Fruit fly (Drosophila melanogaster) whole organism, embryonic: ENCODE data around the gene CG14971.

Source experiments
- Adf1 ChIP-seq: fragments of 200-800 bp; sonication (Bioruptor generic); IDR thresholded peaks from 2 replicates; pipeline ENCODE4 v1.3.6; 2022; ENCODE audit warnings: missing biosample characterization, missing genetic modification characterization
- Aef1 ChIP-seq: fragments of 200-800 bp; sonication (Bioruptor generic); IDR thresholded peaks from 3 replicates; pipeline ENCODE4 v1.3.6; 2022; ENCODE audit warnings: missing biosample characterization, missing genetic modification characterization
- C15 ChIP-seq: fragments of 200-800 bp; sonication (Bioruptor generic); IDR thresholded peaks from 3 replicates; pipeline ENCODE4 v1.3.6; 2022; ENCODE audit warnings: missing biosample characterization, missing genetic modification characterization
- CG10267 ChIP-seq: fragments of 200-800 bp; sonication (Bioruptor generic); optimal IDR thresholded peaks from 2 replicates; lab custom pipeline; 2018; ENCODE audit warnings: missing biosample characterization, mild to moderate bottlenecking, missing genetic modification characterization, moderate library complexity
- CG12744 ChIP-seq: fragments of 200-800 bp; sonication (Bioruptor generic); optimal IDR thresholded peaks from 2 replicates; lab custom pipeline; 2016; ENCODE audit warnings: missing biosample characterization, missing genetic modification characterization
- CG12942 ChIP-seq: fragments of 200-800 bp; sonication (Bioruptor generic); optimal IDR thresholded peaks from 3 replicates; lab custom pipeline; 2016; ENCODE audit warnings: missing biosample characterization, missing genetic modification characterization
- CG14441 ChIP-seq: fragments of 200-800 bp; sonication (Bioruptor generic); IDR thresholded peaks from 2 replicates; pipeline ENCODE4 v1.3.6; 2022; ENCODE audit warnings: missing biosample characterization, missing genetic modification characterization
- CG17385 ChIP-seq: fragments of 200-800 bp; sonication (Bioruptor generic); optimal IDR thresholded peaks from 3 replicates; lab custom pipeline; 2018; ENCODE audit warnings: missing biosample characterization, mild to moderate bottlenecking, missing genetic modification characterization
- CG18262 ChIP-seq: fragments of 200-800 bp; optimal IDR thresholded peaks from 3 replicates; lab custom pipeline; 2019; ENCODE audit warnings: missing biosample characterization, mild to moderate bottlenecking, missing genetic modification characterization, moderate library complexity
- CG2116 ChIP-seq: fragments of 200-800 bp; sonication (Bioruptor generic); optimal IDR thresholded peaks from 3 replicates; lab custom pipeline; 2018; ENCODE audit warnings: missing biosample characterization, mild to moderate bottlenecking, missing genetic modification characterization
- CG2712 ChIP-seq: fragments of 200-800 bp; optimal IDR thresholded peaks from 3 replicates; lab custom pipeline; 2019; ENCODE audit warnings: missing biosample characterization, mild to moderate bottlenecking, missing genetic modification characterization, moderate library complexity
- CG32772 ChIP-seq: fragments of 200-800 bp; sonication (Bioruptor generic); IDR thresholded peaks from 2 replicates; pipeline ENCODE4 v1.3.6; 2022; ENCODE audit warnings: missing biosample characterization, missing genetic modification characterization
- CG4360 ChIP-seq: fragments of 200-800 bp; sonication (Bioruptor generic); IDR thresholded peaks from 2 replicates; pipeline ENCODE4 v1.3.6; 2022; ENCODE audit warnings: missing biosample characterization, missing genetic modification characterization
- CG5180 ChIP-seq: fragments of 200-800 bp; sonication (Bioruptor generic); optimal IDR thresholded peaks from 3 replicates; lab custom pipeline; 2017; ENCODE audit warnings: missing biosample characterization, missing genetic modification characterization, mild to moderate bottlenecking, moderate library complexity, missing genetic modification reagents
- CG6683 ChIP-seq: fragments of 200-800 bp; sonication (Bioruptor generic); optimal IDR thresholded peaks from 2 replicates; lab custom pipeline; 2017; ENCODE audit warnings: missing biosample characterization, mild to moderate bottlenecking, missing genetic modification characterization, missing genetic modification reagents
- CG9215 ChIP-seq: fragments of 200-800 bp; sonication (Bioruptor generic); IDR thresholded peaks from 2 replicates; pipeline ENCODE4 v1.3.6; 2022; ENCODE audit warnings: missing biosample characterization, missing genetic modification characterization
- CG9727 ChIP-seq: fragments of 200-800 bp; sonication (Bioruptor generic); optimal IDR thresholded peaks from 3 replicates; lab custom pipeline; 2017; ENCODE audit warnings: missing biosample characterization, mild to moderate bottlenecking, missing genetic modification characterization
- Chrac-16 ChIP-seq: fragments of 200-800 bp; sonication (Bioruptor generic); optimal IDR thresholded peaks from 3 replicates; lab custom pipeline; 2016; ENCODE audit warnings: missing biosample characterization, missing genetic modification characterization
- Drgx ChIP-seq: fragments of 200-800 bp; sonication (Bioruptor generic); IDR thresholded peaks from 2 replicates; pipeline ENCODE4 v1.3.6; 2022; ENCODE audit warnings: missing biosample characterization, missing genetic modification characterization
- Elba2 ChIP-seq: fragments of 200-800 bp; sonication (Bioruptor generic); optimal IDR thresholded peaks from 3 replicates; lab custom pipeline; 2016; ENCODE audit warnings: missing biosample characterization, missing genetic modification characterization
- Ets65A ChIP-seq: fragments of 200-800 bp; sonication (Bioruptor generic); peaks from one replicate; lab custom pipeline; 2016; ENCODE audit warnings: missing biosample characterization, missing genetic modification characterization
- HLH4C ChIP-seq: fragments of 200-800 bp; sonication (Bioruptor generic); IDR thresholded peaks from 3 replicates; pipeline ENCODE4 v1.3.6; 2022; ENCODE audit warnings: missing biosample characterization, missing genetic modification characterization; ENCODE audit not compliant: partially characterized antibody
- HmgD ChIP-seq: fragments of 200-800 bp; sonication (Bioruptor generic); optimal IDR thresholded peaks from 3 replicates; lab custom pipeline; 2016; ENCODE audit warnings: missing biosample characterization, missing genetic modification characterization
- Hr51 ChIP-seq, 2 experiments: fragments of 200-800 bp; sonication (Bioruptor generic); optimal IDR thresholded peaks; 2 replicates in 1 of 2; 3 replicates in 1 of 2; lab custom pipeline; 2016 to 2018; ENCODE audit warnings: missing biosample characterization in 2 of 2, missing genetic modification characterization in 2 of 2, mild to moderate bottlenecking in 1 of 2, moderate library complexity in 1 of 2
- Mad ChIP-seq: fragments of 200-800 bp; sonication (Bioruptor generic); optimal IDR thresholded peaks from 2 replicates; lab custom pipeline; 2016; ENCODE audit warnings: missing biosample characterization, missing genetic modification characterization
- Med ChIP-seq: fragments of 200-800 bp; sonication (Bioruptor generic); peaks from one replicate; lab custom pipeline; 2016; ENCODE audit warnings: missing biosample characterization, missing genetic modification characterization, mild to moderate bottlenecking, inconsistent platforms, moderate library complexity
- Opbp ChIP-seq: fragments of 200-800 bp; sonication (Bioruptor generic); IDR thresholded peaks from 3 replicates; pipeline ENCODE4 v1.3.6; 2022; ENCODE audit warnings: missing biosample characterization, missing genetic modification characterization; ENCODE audit not compliant: partially characterized antibody
- YL-1 ChIP-seq: fragments of 200-800 bp; sonication (Bioruptor generic); optimal IDR thresholded peaks from 3 replicates; lab custom pipeline; 2017; ENCODE audit warnings: missing biosample characterization, mild to moderate bottlenecking, missing genetic modification characterization
- ase ChIP-seq: fragments of 200-800 bp; sonication (Bioruptor generic); IDR thresholded peaks from 3 replicates; pipeline ENCODE4 v1.3.6; 2022; ENCODE audit warnings: missing biosample characterization, missing genetic modification characterization
- ash1 ChIP-seq: fragments of 200-800 bp; sonication (Bioruptor generic); optimal IDR thresholded peaks from 2 replicates; lab custom pipeline; 2018; ENCODE audit warnings: missing biosample characterization, mild to moderate bottlenecking, missing genetic modification characterization
- bowl ChIP-seq: fragments of 200-800 bp; sonication (Bioruptor generic); IDR thresholded peaks from 2 replicates; pipeline ENCODE4 v1.3.6; 2022; ENCODE audit warnings: missing biosample characterization, missing genetic modification characterization
- bsh ChIP-seq, 2 experiments: fragments of 200-800 bp; sonication (Bioruptor generic); optimal IDR thresholded peaks; 2 replicates each; lab custom pipeline; 2017 to 2018; ENCODE audit warnings: mild to moderate bottlenecking in 2 of 2, missing biosample characterization in 2 of 2, missing genetic modification characterization in 2 of 2, moderate library complexity in 1 of 2
- cas ChIP-seq: fragments of 200-800 bp; sonication (Bioruptor generic); IDR thresholded peaks from 2 replicates; pipeline ENCODE4 v1.3.6; 2022; ENCODE audit warnings: missing biosample characterization, missing genetic modification characterization
- cg ChIP-seq: fragments of 200-800 bp; sonication (Bioruptor generic); optimal IDR thresholded peaks from 3 replicates; lab custom pipeline; 2019; ENCODE audit warnings: missing biosample characterization, mild to moderate bottlenecking, missing genetic modification characterization, moderate library complexity
- chinmo ChIP-seq: fragments of 200-800 bp; sonication (Bioruptor generic); IDR thresholded peaks from 4 replicates; pipeline ENCODE4 v1.3.6; 2022; ENCODE audit warnings: missing biosample characterization, missing genetic modification characterization; ENCODE audit not compliant: partially characterized antibody
- danr ChIP-seq: fragments of 200-800 bp; sonication (Bioruptor generic); IDR thresholded peaks from 2 replicates; pipeline ENCODE4 v1.3.6; 2022; ENCODE audit warnings: missing biosample characterization, missing genetic modification characterization
- ken ChIP-seq: fragments of 200-800 bp; sonication (Bioruptor generic); IDR thresholded peaks from 3 replicates; pipeline ENCODE4 v1.3.6; 2022; ENCODE audit warnings: missing biosample characterization, missing genetic modification characterization
- kni ChIP-seq: fragments of 200-800 bp; sonication (Bioruptor generic); optimal IDR thresholded peaks from 3 replicates; lab custom pipeline; 2017; ENCODE audit warnings: mild to moderate bottlenecking, missing biosample characterization, missing genetic modification reagents, missing genetic modification characterization
- lmd ChIP-seq: fragments of 200-800 bp; sonication (Bioruptor generic); IDR thresholded peaks from 2 replicates; pipeline ENCODE4 v1.3.6; 2022; ENCODE audit warnings: missing biosample characterization, missing genetic modification characterization
- lov ChIP-seq, 2 experiments: fragments of 200-800 bp in 1 of 2; fragments of >200 bp in 1 of 2; sonication (Bioruptor generic) in 1 of 2; IDR thresholded peaks in 1 of 2; optimal IDR thresholded peaks in 1 of 2; 2 replicates in 1 of 2; 3 replicates in 1 of 2; pipeline versions ENCODE4 v1.3.6 to Lab custom; 2017 to 2022; ENCODE audit warnings: missing biosample characterization in 1 of 2, missing genetic modification characterization in 1 of 2
- nmo ChIP-seq: fragments of 200-800 bp; sonication (Bioruptor generic); optimal IDR thresholded peaks from 2 replicates; lab custom pipeline; 2018; ENCODE audit warnings: missing biosample characterization, mild to moderate bottlenecking, missing genetic modification characterization, moderate library complexity
- oc ChIP-seq: fragments of 200-800 bp; sonication (Bioruptor generic); optimal IDR thresholded peaks from 2 replicates; lab custom pipeline; 2018; ENCODE audit warnings: missing biosample characterization, mild to moderate bottlenecking, missing genetic modification characterization, moderate library complexity
- run ChIP-seq: fragments of 200-800 bp; sonication (Bioruptor generic); optimal IDR thresholded peaks from 3 replicates; lab custom pipeline; 2018; ENCODE audit warnings: missing biosample characterization, mild to moderate bottlenecking, missing genetic modification characterization
- sens ChIP-seq: fragments of 200-800 bp; sonication (Bioruptor generic); peaks from one replicate; lab custom pipeline; 2016; ENCODE audit warnings: missing biosample characterization, missing genetic modification characterization
- sima ChIP-seq: fragments of 200-800 bp; sonication (Bioruptor generic); optimal IDR thresholded peaks from 2 replicates; lab custom pipeline; 2016; ENCODE audit warnings: missing biosample characterization, missing genetic modification characterization
- tio ChIP-seq: fragments of 200-800 bp; sonication (Bioruptor generic); optimal IDR thresholded peaks from 2 replicates; lab custom pipeline; 2017; ENCODE audit warnings: missing biosample characterization, missing genetic modification characterization, inconsistent platforms
- tll ChIP-seq, 2 experiments: fragments of 200-800 bp in 1 of 2; fragments of >200 bp in 1 of 2; sonication (Bioruptor generic) in 1 of 2; optimal IDR thresholded peaks; 2 replicates each; lab custom pipeline; 2017 to 2019; ENCODE audit warnings: missing biosample characterization in 2 of 2, missing genetic modification characterization in 2 of 2, mild to moderate bottlenecking in 1 of 2, moderate library complexity in 1 of 2
- twi ChIP-seq: fragments of 200-800 bp; optimal IDR thresholded peaks from 2 replicates; lab custom pipeline; 2019; ENCODE audit warnings: missing biosample characterization, mild to moderate bottlenecking, missing genetic modification characterization, moderate library complexity

The CG14971 gene

DNA sequence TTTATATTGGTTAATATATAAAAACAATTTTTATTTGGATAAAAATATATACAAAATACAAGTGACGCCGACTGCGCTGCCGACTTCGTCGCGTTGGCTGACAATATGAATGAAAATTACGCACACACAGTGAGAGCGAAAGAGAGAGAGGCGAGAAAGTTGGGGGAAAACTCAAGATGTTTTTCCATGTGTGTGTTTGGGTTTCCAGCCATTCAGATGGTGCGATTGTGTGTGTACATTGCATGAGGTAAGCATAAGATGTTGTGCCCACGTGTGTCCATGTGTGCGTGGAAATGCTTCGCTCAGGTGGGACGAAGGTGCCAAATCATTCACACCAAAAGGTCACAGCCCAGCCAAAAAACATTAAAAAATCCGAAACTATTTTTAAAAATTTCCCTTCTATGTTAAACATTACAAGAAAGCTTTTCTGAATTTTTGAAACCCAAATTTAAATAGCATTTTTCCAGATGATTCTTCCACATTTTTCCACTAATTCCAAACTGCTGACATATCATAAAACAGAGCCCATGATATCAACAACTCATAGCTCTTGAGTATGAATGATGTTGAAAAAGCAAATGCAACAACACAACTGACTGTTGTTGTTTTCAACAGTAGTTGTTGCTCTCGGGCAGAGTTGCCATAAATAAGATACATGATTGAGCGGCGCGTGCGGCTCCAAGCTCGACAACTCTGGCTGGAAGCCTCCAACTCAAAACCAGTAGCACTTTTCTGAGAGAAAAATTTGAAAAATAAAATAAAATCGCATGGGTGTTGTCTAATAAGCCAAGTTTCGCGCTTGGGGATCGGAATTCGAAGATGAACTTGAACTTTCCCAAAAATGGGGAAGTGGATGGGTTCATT is 51.5 kb downstream of the CG14971 start (continued):
- TF ChIP-seq CG12942 (GFP tag; lab: Kevin White, UChicago): no peak
- TF ChIP-seq CG6683: no peak
- no peak for TF ChIP-seq Chrac-16
- no peak for TF ChIP-seq C15
- TF ChIP-seq Med (GFP tag; lab: Kevin White, UChicago): peak; percentile 45
- TF ChIP-seq cas (GFP tag; lab: Robert Waterston, UW): no peak
- TF ChIP-seq CG9727 (GFP tag; lab: Kevin White, UChicago): peak; percentile 20
- TF ChIP-seq HmgD (GFP tag; lab: Kevin White, UChicago): no peak
- no peak for TF ChIP-seq run (tag; lab: Kevin White, UChicago)
- no peak for TF ChIP-seq bowl
- peak; percentile 28 for TF ChIP-seq nmo
- TF ChIP-seq CG9215 (GFP tag; lab: Robert Waterston, UW): no peak
- TF ChIP-seq CG4360 (GFP tag; lab: Robert Waterston, UW): peak; percentile 46; the same call in 1 of the 2 replicates
- no peak for TF ChIP-seq lmd
- TF ChIP-seq tll (GFP tag; optimal IDR thresholded peaks at IDR 0.05; lab: Kevin White, UChicago): no peak
- TF ChIP-seq oc (tag; lab: Kevin White, UChicago): no peak
- TF ChIP-seq Hr51 (GFP tag; optimal IDR thresholded peaks at IDR 0.05; lab: Kevin White, UChicago): peak in 1 of 2 experiments; percentile 1
- TF ChIP-seq ase (GFP tag; lab: Robert Waterston, UW): no peak
- no peak for TF ChIP-seq sima
- no peak for TF ChIP-seq lov (optimal IDR thresholded peaks at IDR 0.05; lab: Kevin White, UChicago)
- TF ChIP-seq lov (GFP tag; IDR thresholded peaks at IDR 0.05; lab: Robert Waterston, UW): 0 out of 3 replicates have a peak, but pooled peaks have one; percentile 3
- peak in 1 of 2 experiments; percentile 3 for TF ChIP-seq bsh (GFP tag; optimal IDR thresholded peaks at IDR 0.05; lab: Kevin White, UChicago)
- no peak for TF ChIP-seq ash1 (GFP tag; lab: Kevin White, UChicago)
- TF ChIP-seq sens (GFP tag; lab: Kevin White, UChicago): peak; percentile 76
- TF ChIP-seq twi (tag; lab: Kevin White, UChicago): peak; percentile 95
- peak; percentile 20 for TF ChIP-seq CG18262
- no peak for TF ChIP-seq CG10267 (tag; lab: Kevin White, UChicago)
- TF ChIP-seq YL-1 (GFP tag; lab: Kevin White, UChicago): no peak
- TF ChIP-seq danr (GFP tag; lab: Robert Waterston, UW): no peak
- no peak for TF ChIP-seq HLH4C (GFP tag; lab: Robert Waterston, UW)
- no peak for TF ChIP-seq CG5180 (GFP tag; lab: Kevin White, UChicago)
- 0 out of 3 replicates have a peak, but pooled peaks have one; percentile 11 for TF ChIP-seq Aef1 (GFP tag; lab: Robert Waterston, UW)
- no peak for TF ChIP-seq Ets65A
- TF ChIP-seq Adf1 (GFP tag; lab: Robert Waterston, UW): peak; percentile 67
- TF ChIP-seq tio (GFP tag; lab: Kevin White, UChicago): peak; percentile 4
- TF ChIP-seq CG17385 (GFP tag; lab: Kevin White, UChicago): peak; percentile 14
- no peak for TF ChIP-seq CG32772 (GFP tag; lab: Robert Waterston, UW)
- no peak for TF ChIP-seq kni
- TF ChIP-seq Drgx (GFP tag; lab: Robert Waterston, UW): peak; percentile 46; the same call in 1 of the 2 replicates
- no peak for TF ChIP-seq CG12744 (GFP tag; lab: Kevin White, UChicago)
- TF ChIP-seq Opbp (GFP tag; lab: Robert Waterston, UW): 0 out of 3 replicates have a peak, but pooled peaks have one; percentile 19
- no peak for TF ChIP-seq CG2116 (GFP tag; lab: Kevin White, UChicago)
- TF ChIP-seq CG14441 (GFP tag; lab: Robert Waterston, UW): 0 out of 2 replicates have a peak, but pooled peaks have one; percentile 29
- TF ChIP-seq chinmo (GFP tag; lab: Robert Waterston, UW): no peak
- TF ChIP-seq Elba2 (GFP tag; lab: Kevin White, UChicago): peak; percentile 17
- no peak for TF ChIP-seq Mad (GFP tag; lab: Kevin White, UChicago)
- peak; percentile 88 for TF ChIP-seq cg (GFP tag; lab: Kevin White, UChicago)
- TF ChIP-seq CG2712 (tag; lab: Kevin White, UChicago): peak; percentile 27
- 0 out of 3 replicates have a peak, but pooled peaks have one; percentile 22 for TF ChIP-seq ken (GFP tag; lab: Robert Waterston, UW)
